Worm (Caenorhabditis elegans) whole organism, midembryonic: ENCODE measurements around the gene K10D11.3.

Experiments
- T22C8.4 ChIP-seq: fragments of 200-800 bp; sonication (Bioruptor generic); IDR thresholded peaks from 2 replicates; pipeline ENCODE4 v1.3.6; 2022; ENCODE audit warnings: missing genetic modification characterization, missing compliant biosample characterization
- cog-1 ChIP-seq: sonication (generic microtip); optimal IDR thresholded peaks from 2 replicates; lab custom pipeline; 2016; ENCODE audit warnings: missing genetic modification characterization, missing compliant biosample characterization
- flt-1 ChIP-seq: fragments of 200-800 bp; sonication (Bioruptor generic); IDR thresholded peaks from 2 replicates; pipeline ENCODE4 v1.3.6; 2022; ENCODE audit warnings: missing genetic modification characterization, missing compliant biosample characterization
- klf-2 ChIP-seq: fragments of 200-800 bp; sonication (Bioruptor generic); conservative IDR thresholded peaks from 2 replicates; pipeline ENCODE4 v1.3.6; 2022; ENCODE audit warnings: missing genetic modification reagents, missing genetic modification characterization, missing compliant biosample characterization
- med-1 ChIP-seq: sonication (generic microtip); optimal IDR thresholded peaks from 2 replicates; lab custom pipeline; 2017; ENCODE audit warnings: missing genetic modification characterization, mild to moderate bottlenecking, missing compliant biosample characterization, antibody characterized with exemption, missing genetic modification reagents; ENCODE audit not compliant: insufficient read depth
- ref-1 ChIP-seq: fragments of 200-800 bp; sonication (Bioruptor generic); conservative IDR thresholded peaks from 2 replicates; pipeline ENCODE4 v1.3.6; 2022; ENCODE audit warnings: missing genetic modification reagents, missing genetic modification characterization, missing compliant biosample characterization
- tab-1 ChIP-seq: fragments of 200-800 bp; sonication (Bioruptor generic); IDR thresholded peaks from 2 replicates; pipeline ENCODE4 v1.3.6; 2022; ENCODE audit warnings: missing genetic modification characterization, missing compliant biosample characterization
- ztf-23 ChIP-seq: fragments of 200-800 bp; sonication (Bioruptor generic); IDR thresholded peaks from 2 replicates; pipeline ENCODE4 v1.3.6; 2022; ENCODE audit warnings: missing genetic modification reagents, missing genetic modification characterization, missing compliant biosample characterization
- ztf-29 ChIP-seq: fragments of 200-800 bp; sonication (Bioruptor generic); IDR thresholded peaks from 2 replicates; pipeline ENCODE4 v1.3.6; 2022; ENCODE audit warnings: missing genetic modification reagents, missing genetic modification characterization, missing compliant biosample characterization

DNA sequence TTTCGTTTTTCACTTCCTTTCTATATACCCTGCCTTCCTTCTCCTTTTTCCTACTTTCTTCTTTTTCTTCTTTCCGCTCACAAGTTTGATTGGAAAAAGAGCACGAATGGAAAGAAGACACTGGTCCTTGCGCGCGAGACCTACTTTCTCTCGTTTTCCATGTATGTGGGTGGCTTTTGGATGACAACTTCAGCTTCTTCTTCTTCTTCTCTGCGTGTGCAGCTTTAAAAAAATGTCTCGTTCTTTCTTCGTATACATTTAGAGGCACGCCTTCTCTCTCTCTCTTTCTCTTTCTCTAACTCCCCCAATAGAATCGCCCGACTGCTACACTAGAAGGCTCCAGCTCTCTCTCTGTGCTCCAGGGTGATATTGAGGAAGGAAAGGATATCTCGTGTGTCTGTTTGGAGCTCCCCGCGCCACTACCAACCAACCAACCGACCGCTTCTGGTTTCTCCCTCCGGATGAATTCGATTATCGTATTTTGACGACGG, 40.0 kb upstream of the K10D11.3 start:
- TF ChIP-seq med-1 (GFP tag; lab: Kevin White, UChicago) (no peak), ref-1 (GFP tag; lab: Robert Waterston, UW) (no peak), klf-2 (GFP tag; lab: Robert Waterston, UW) (no peak), tab-1 (GFP tag; lab: Robert Waterston, UW) (no peak), T22C8.4 (GFP tag; lab: Robert Waterston, UW) (no peak), flt-1 (no peak), ztf-29 (GFP tag; lab: Robert Waterston, UW) (no peak), ztf-23 (GFP tag; lab: Robert Waterston, UW) (no peak), cog-1 (no peak)
